Fruit fly (Drosophila melanogaster) whole organism, embryonic: ENCODE data around the gene toe.
A peak's percentile ranks its signal among the peaks of the same experiment; 100 is the strongest.

Source experiments
- Abd-B ChIP-seq: fragments of 200-800 bp; sonication (Bioruptor generic); optimal IDR thresholded peaks from 2 replicates; lab custom pipeline; 2018; ENCODE audit warnings: missing biosample characterization, mild to moderate bottlenecking, missing genetic modification characterization, moderate library complexity
- Adf1 ChIP-seq: fragments of 200-800 bp; sonication (Bioruptor generic); IDR thresholded peaks from 2 replicates; pipeline ENCODE4 v1.3.6; 2022; ENCODE audit warnings: missing biosample characterization, missing genetic modification characterization
- B-H2 ChIP-seq: fragments of 200-800 bp; sonication (Bioruptor generic); optimal IDR thresholded peaks from 2 replicates; lab custom pipeline; 2018; ENCODE audit warnings: missing biosample characterization, mild to moderate bottlenecking, missing genetic modification characterization
- BEAF-32 ChIP-seq: fragments of 200-800 bp; sonication (Bioruptor generic); optimal IDR thresholded peaks from 3 replicates; lab custom pipeline; 2017; ENCODE audit warnings: missing biosample characterization, missing genetic modification characterization, mild to moderate bottlenecking, moderate library complexity, missing genetic modification reagents
- Bteb2 ChIP-seq: fragments of 200-800 bp; sonication (Bioruptor generic); optimal IDR thresholded peaks from 2 replicates; lab custom pipeline; 2016; ENCODE audit warnings: missing biosample characterization, missing genetic modification characterization
- CG12299 ChIP-seq: fragments of 200-800 bp; sonication (Bioruptor generic); optimal IDR thresholded peaks from 2 replicates; lab custom pipeline; 2018; ENCODE audit warnings: missing biosample characterization, mild to moderate bottlenecking, missing genetic modification characterization
- CG12391 ChIP-seq: fragments of 200-800 bp; sonication (Bioruptor generic); optimal IDR thresholded peaks from 3 replicates; lab custom pipeline; 2018; ENCODE audit warnings: missing biosample characterization, mild to moderate bottlenecking, missing genetic modification characterization, moderate library complexity
- CG13624 ChIP-seq: fragments of 200-800 bp; sonication (Bioruptor generic); optimal IDR thresholded peaks from 2 replicates; lab custom pipeline; 2016; ENCODE audit warnings: missing biosample characterization, missing genetic modification characterization
- CG13775 ChIP-seq: fragments of 200-800 bp; sonication (Bioruptor generic); optimal IDR thresholded peaks from 3 replicates; lab custom pipeline; 2017; ENCODE audit warnings: missing biosample characterization, mild to moderate bottlenecking, missing genetic modification characterization
- CG13894 ChIP-seq: fragments of 200-800 bp; sonication (Bioruptor generic); optimal IDR thresholded peaks from 3 replicates; lab custom pipeline; 2018; ENCODE audit warnings: missing biosample characterization, mild to moderate bottlenecking, missing genetic modification characterization, moderate library complexity
- CG15514 ChIP-seq: fragments of 200-800 bp; sonication (Bioruptor generic); optimal IDR thresholded peaks from 3 replicates; lab custom pipeline; 2017; ENCODE audit warnings: missing biosample characterization, missing genetic modification characterization, mild to moderate bottlenecking, moderate library complexity, missing genetic modification reagents
- CG15601 ChIP-seq: fragments of 200-800 bp; sonication (Bioruptor generic); optimal IDR thresholded peaks from 3 replicates; lab custom pipeline; 2019; ENCODE audit warnings: missing biosample characterization, mild to moderate bottlenecking, missing genetic modification characterization, moderate library complexity
- CG1603 ChIP-seq: fragments of 200-800 bp; sonication (Bioruptor generic); optimal IDR thresholded peaks from 2 replicates; lab custom pipeline; 2019; ENCODE audit warnings: missing biosample characterization, mild to moderate bottlenecking, missing genetic modification characterization, moderate library complexity
- CG17186 ChIP-seq: fragments of 200-800 bp; sonication (Bioruptor generic); optimal IDR thresholded peaks from 3 replicates; lab custom pipeline; 2017; ENCODE audit warnings: missing biosample characterization, missing genetic modification reagents, missing genetic modification characterization
- CG17361 ChIP-seq: fragments of 200-800 bp; sonication (Bioruptor generic); IDR thresholded peaks from 3 replicates; pipeline ENCODE4 v1.3.6; 2022; ENCODE audit warnings: missing biosample characterization, missing genetic modification characterization
- CG18476 ChIP-seq: fragments of 200-800 bp; sonication (Bioruptor generic); optimal IDR thresholded peaks from 2 replicates; lab custom pipeline; 2016; ENCODE audit warnings: missing biosample characterization, mild to moderate bottlenecking, missing genetic modification characterization
- CG2712 ChIP-seq: fragments of 200-800 bp; optimal IDR thresholded peaks from 3 replicates; lab custom pipeline; 2019; ENCODE audit warnings: missing biosample characterization, mild to moderate bottlenecking, missing genetic modification characterization, moderate library complexity
- CG30020 ChIP-seq: fragments of 200-800 bp; optimal IDR thresholded peaks from 2 replicates; lab custom pipeline; 2019; ENCODE audit warnings: missing biosample characterization, mild to moderate bottlenecking, missing genetic modification characterization, moderate library complexity
- CG34376 ChIP-seq: fragments of 200-800 bp; sonication (Bioruptor generic); optimal IDR thresholded peaks from 2 replicates; lab custom pipeline; 2018; ENCODE audit warnings: missing biosample characterization, mild to moderate bottlenecking, missing genetic modification characterization
- CG4617 ChIP-seq: fragments of 200-800 bp; sonication (Bioruptor generic); optimal IDR thresholded peaks from 3 replicates; lab custom pipeline; 2016; ENCODE audit warnings: missing biosample characterization, missing genetic modification characterization, borderline replicate concordance
- CoRest ChIP-seq: fragments of 200-800 bp; sonication (Bioruptor generic); optimal IDR thresholded peaks from 3 replicates; lab custom pipeline; 2018; ENCODE audit warnings: missing biosample characterization, mild to moderate bottlenecking, missing genetic modification characterization, moderate library complexity
- Dref ChIP-seq: fragments of 200-800 bp; sonication (Bioruptor generic); IDR thresholded peaks from 2 replicates; pipeline ENCODE4 v1.3.6; 2022; ENCODE audit warnings: missing biosample characterization, missing genetic modification characterization
- Ets97D ChIP-seq: fragments of 200-800 bp; sonication (Bioruptor generic); optimal IDR thresholded peaks from 3 replicates; lab custom pipeline; 2016; ENCODE audit warnings: missing biosample characterization, missing genetic modification characterization
- HLH4C ChIP-seq: fragments of 200-800 bp; sonication (Bioruptor generic); IDR thresholded peaks from 3 replicates; pipeline ENCODE4 v1.3.6; 2022; ENCODE audit warnings: missing biosample characterization, missing genetic modification characterization; ENCODE audit not compliant: partially characterized antibody
- HmgZ ChIP-seq: fragments of 200-800 bp; sonication (Bioruptor generic); optimal IDR thresholded peaks from 2 replicates; lab custom pipeline; 2018; ENCODE audit warnings: missing biosample characterization, mild to moderate bottlenecking, missing genetic modification characterization
- Jarid2 ChIP-seq: fragments of 200-800 bp; sonication (Bioruptor generic); optimal IDR thresholded peaks from 3 replicates; lab custom pipeline; 2017; ENCODE audit warnings: mild to moderate bottlenecking, missing biosample characterization, missing genetic modification reagents, missing genetic modification characterization
- MBD-R2 ChIP-seq: fragments of 200-800 bp; sonication (Bioruptor generic); IDR thresholded peaks from 2 replicates; pipeline ENCODE4 v1.3.6; 2022; ENCODE audit warnings: missing biosample characterization, missing genetic modification characterization
- MESR4 ChIP-seq: fragments of 200-800 bp; sonication (Bioruptor generic); optimal IDR thresholded peaks from 2 replicates; lab custom pipeline; 2018; ENCODE audit warnings: missing biosample characterization, mild to moderate bottlenecking, missing genetic modification characterization, moderate library complexity
- PHDP ChIP-seq: fragments of 200-800 bp; sonication (Bioruptor generic); optimal IDR thresholded peaks from 3 replicates; lab custom pipeline; 2018; ENCODE audit warnings: missing biosample characterization, mild to moderate bottlenecking, missing genetic modification characterization, moderate library complexity
- Pdp1 ChIP-seq, 2 experiments: fragments of 200-800 bp; sonication (Bioruptor generic); optimal IDR thresholded peaks; 3 replicates each; lab custom pipeline; 2016; ENCODE audit warnings: missing biosample characterization in 2 of 2, missing genetic modification characterization in 2 of 2, mild to moderate bottlenecking in 1 of 2, moderate library complexity in 1 of 2
- Six4 ChIP-seq: fragments of 200-800 bp; sonication (Bioruptor generic); optimal IDR thresholded peaks from 2 replicates; lab custom pipeline; 2016; ENCODE audit warnings: missing biosample characterization, missing genetic modification characterization
- TFAM ChIP-seq: fragments of 200-800 bp; sonication (Bioruptor generic); optimal IDR thresholded peaks from 2 replicates; lab custom pipeline; 2017; ENCODE audit warnings: missing biosample characterization, missing genetic modification characterization, inconsistent platforms
- YL-1 ChIP-seq: fragments of 200-800 bp; sonication (Bioruptor generic); optimal IDR thresholded peaks from 3 replicates; lab custom pipeline; 2017; ENCODE audit warnings: missing biosample characterization, mild to moderate bottlenecking, missing genetic modification characterization
- amos ChIP-seq: fragments of 200-800 bp; sonication (Bioruptor generic); IDR thresholded peaks from 2 replicates; pipeline ENCODE4 v1.3.6; 2022; ENCODE audit warnings: missing biosample characterization, missing genetic modification characterization; ENCODE audit not compliant: partially characterized antibody
- bab2 ChIP-seq: fragments of 200-800 bp; sonication (Bioruptor generic); optimal IDR thresholded peaks from 2 replicates; lab custom pipeline; 2016; ENCODE audit warnings: missing biosample characterization, missing genetic modification characterization
- ewg ChIP-seq: fragments of 200-800 bp; sonication (Bioruptor generic); optimal IDR thresholded peaks from 3 replicates; lab custom pipeline; 2017; ENCODE audit warnings: mild to moderate bottlenecking, missing biosample characterization, missing genetic modification reagents, missing genetic modification characterization
- gcm ChIP-seq: fragments of 200-800 bp; sonication (Bioruptor generic); optimal IDR thresholded peaks from 2 replicates; lab custom pipeline; 2019; ENCODE audit warnings: missing biosample characterization, mild to moderate bottlenecking, missing genetic modification characterization, moderate library complexity
- grau ChIP-seq: fragments of 200-800 bp; optimal IDR thresholded peaks from 3 replicates; lab custom pipeline; 2019; ENCODE audit warnings: missing biosample characterization, mild to moderate bottlenecking, missing genetic modification characterization, moderate library complexity
- hkb ChIP-seq, 2 experiments: fragments of 200-800 bp in 1 of 2; fragments of >200 bp in 1 of 2; sonication (Bioruptor generic) in 1 of 2; IDR thresholded peaks in 1 of 2; optimal IDR thresholded peaks in 1 of 2; 2 replicates each; pipeline versions ENCODE4 v1.3.6 to Lab custom; 2017 to 2022; ENCODE audit warnings: missing biosample characterization in 1 of 2, missing genetic modification characterization in 1 of 2
- lbe ChIP-seq: fragments of 200-800 bp; sonication (Bioruptor generic); optimal IDR thresholded peaks from 2 replicates; lab custom pipeline; 2016; ENCODE audit warnings: missing biosample characterization, mild to moderate bottlenecking, missing genetic modification characterization
- nmo ChIP-seq: fragments of 200-800 bp; sonication (Bioruptor generic); optimal IDR thresholded peaks from 2 replicates; lab custom pipeline; 2018; ENCODE audit warnings: missing biosample characterization, mild to moderate bottlenecking, missing genetic modification characterization, moderate library complexity
- phol ChIP-seq: fragments of 200-800 bp; sonication (Bioruptor generic); optimal IDR thresholded peaks from 3 replicates; lab custom pipeline; 2018; ENCODE audit warnings: missing biosample characterization, mild to moderate bottlenecking, missing genetic modification characterization, moderate library complexity
- pita ChIP-seq: fragments of 200-800 bp; sonication (Bioruptor generic); optimal IDR thresholded peaks from 2 replicates; lab custom pipeline; 2017; ENCODE audit warnings: missing biosample characterization, mild to moderate bottlenecking, missing genetic modification characterization
- pum ChIP-seq: fragments of 200-800 bp; sonication (Bioruptor generic); optimal IDR thresholded peaks from 2 replicates; lab custom pipeline; 2016; ENCODE audit warnings: missing biosample characterization, missing genetic modification characterization
- stwl ChIP-seq: fragments of 200-800 bp; sonication (Bioruptor generic); optimal IDR thresholded peaks from 3 replicates; lab custom pipeline; 2018; ENCODE audit warnings: missing biosample characterization, mild to moderate bottlenecking, missing genetic modification characterization, moderate library complexity
- sug ChIP-seq: fragments of 200-800 bp; optimal IDR thresholded peaks from 2 replicates; lab custom pipeline; 2019; ENCODE audit warnings: missing biosample characterization, mild to moderate bottlenecking, missing genetic modification characterization, moderate library complexity
- trem ChIP-seq: fragments of 200-800 bp; optimal IDR thresholded peaks from 3 replicates; lab custom pipeline; 2019; ENCODE audit warnings: missing biosample characterization, mild to moderate bottlenecking, missing genetic modification characterization, moderate library complexity

The toe gene

DNA sequence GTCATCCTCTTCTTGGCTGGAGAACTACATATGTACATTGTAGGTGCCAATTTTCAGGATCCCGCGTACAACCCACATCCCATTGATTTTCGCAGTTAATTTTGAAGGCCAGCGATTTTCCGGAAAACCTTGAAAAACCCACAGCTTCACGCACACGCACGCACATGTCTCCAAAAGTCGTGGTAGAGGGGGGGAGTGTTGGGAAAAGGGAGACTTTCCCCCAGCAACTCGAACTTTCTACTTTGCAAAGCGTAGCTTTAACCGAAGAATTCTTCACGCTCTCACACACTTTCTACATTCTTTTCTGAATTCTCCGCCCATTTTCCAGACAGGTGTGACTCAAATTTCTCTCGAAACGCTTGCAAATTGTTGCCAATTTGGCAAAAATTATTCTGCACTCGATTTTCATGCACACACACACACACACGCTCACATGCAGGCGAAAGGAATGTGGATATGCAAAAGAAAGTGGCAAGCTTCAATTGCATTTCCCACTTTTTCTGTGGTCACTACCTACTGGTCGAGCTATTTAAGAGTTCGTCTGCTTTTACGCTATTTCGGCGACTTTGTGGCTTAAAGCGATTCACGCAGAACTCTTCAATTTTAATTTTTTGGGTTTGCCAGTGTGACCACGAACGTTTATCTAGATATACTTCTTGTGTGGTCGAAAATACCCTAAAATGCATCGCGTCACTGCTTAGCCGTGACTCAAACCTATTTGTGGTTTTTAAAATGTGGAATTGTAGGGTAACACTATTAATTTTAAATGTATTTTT, 18.1 kb downstream of the toe start, which contains the start of gene SCaMC (continued):
- TF ChIP-seq CG18476 (GFP tag; lab: Kevin White, UChicago) (no peak), trem (peak; percentile 80), PHDP (tag; lab: Kevin White, UChicago) (peak; percentile 16), Dref (GFP tag; lab: Robert Waterston, UW) (peak; percentile 49), MBD-R2 (GFP tag; lab: Robert Waterston, UW) (peak; percentile 72), CG15601 (tag; lab: Kevin White, UChicago) (peak; percentile 61), pita (GFP tag; lab: Kevin White, UChicago) (peak; percentile 73), nmo (GFP tag; lab: Kevin White, UChicago) (peak; percentile 67), CG15514 (GFP tag; lab: Kevin White, UChicago) (peak; percentile 79), YL-1 (peak; percentile 85), HmgZ (tag; lab: Kevin White, UChicago) (peak; percentile 59), Abd-B (GFP tag; lab: Kevin White, UChicago) (peak; percentile 30), CG17186 (GFP tag; lab: Kevin White, UChicago) (peak; percentile 56), stwl (peak; percentile 85), Ets97D (peak; percentile 59), ewg (GFP tag; lab: Kevin White, UChicago) (peak; percentile 31), BEAF-32 (GFP tag; lab: Kevin White, UChicago) (peak; percentile 54), Six4 (GFP tag; lab: Kevin White, UChicago) (no peak), gcm (GFP tag; lab: Kevin White, UChicago) (peak; percentile 24), MESR4 (GFP tag; lab: Kevin White, UChicago) (peak; percentile 95), CG30020 (tag; lab: Kevin White, UChicago) (peak; percentile 35), Jarid2 (GFP tag; lab: Kevin White, UChicago) (peak; percentile 31), HLH4C (GFP tag; lab: Robert Waterston, UW) (0 out of 3 replicates have a peak, but pooled peaks have one; percentile 31), CG13894 (tag; lab: Kevin White, UChicago) (no peak), Adf1 (GFP tag; lab: Robert Waterston, UW) (no peak), CG17361 (GFP tag; lab: Robert Waterston, UW) (no peak), grau (peak; percentile 18), Bteb2 (GFP tag; lab: Kevin White, UChicago) (no peak), CG12391 (tag; lab: Kevin White, UChicago) (peak; percentile 27), CG4617 (peak; percentile 94), amos (GFP tag; lab: Robert Waterston, UW) (peak; percentile 24; the same call in 1 of the 2 replicates), phol (peak; percentile 51), hkb (optimal IDR thresholded peaks at IDR 0.05; lab: Kevin White, UChicago) (peak; percentile 8), hkb (GFP tag; IDR thresholded peaks at IDR 0.05; lab: Robert Waterston, UW) (no peak), CG34376 (GFP tag; lab: Kevin White, UChicago) (peak; percentile 65), Pdp1 (GFP tag; optimal IDR thresholded peaks at IDR 0.05; lab: Kevin White, UChicago) (peak in 1 of 2 experiments; percentile 61), TFAM (GFP tag; lab: Kevin White, UChicago) (no peak), lbe (GFP tag; lab: Kevin White, UChicago) (peak; percentile 48), sug (tag; lab: Kevin White, UChicago) (peak; percentile 100), CG13624 (GFP tag; lab: Kevin White, UChicago) (peak; percentile 14), CoRest (tag; lab: Kevin White, UChicago) (peak; percentile 59), B-H2 (GFP tag; lab: Kevin White, UChicago) (peak; percentile 24), pum (GFP tag; lab: Kevin White, UChicago) (no peak), CG2712 (peak; percentile 56), CG1603 (tag; lab: Kevin White, UChicago) (peak; percentile 68), bab2 (no peak), CG12299 (tag; lab: Kevin White, UChicago) (no peak), CG13775 (GFP tag; lab: Kevin White, UChicago) (no peak)
